Worm (Caenorhabditis elegans) whole organism, L4 larva: ENCODE data around the gene cdh-9.

Experiments used
- D1046.2 ChIP-seq: fragments of 200-800 bp; sonication (Bioruptor generic); IDR thresholded peaks from 2 replicates; pipeline ENCODE4 v1.3.6; 2022; ENCODE audit warnings: missing genetic modification characterization, missing compliant biosample characterization
- F37D6.2 ChIP-seq: sonication (generic microtip); optimal IDR thresholded peaks from 2 replicates; lab custom pipeline; 2016; ENCODE audit warnings: mild to moderate bottlenecking, missing genetic modification characterization, missing compliant biosample characterization
- F49E8.2 ChIP-seq: sonication (generic microtip); optimal IDR thresholded peaks from 2 replicates; lab custom pipeline; 2016; ENCODE audit warnings: missing compliant biosample characterization, mild to moderate bottlenecking, missing genetic modification characterization, borderline replicate concordance
- T26A8.4 ChIP-seq: fragments of 200-800 bp; sonication (Bioruptor generic); IDR thresholded peaks from 2 replicates; pipeline ENCODE4 v1.3.6; 2022; ENCODE audit warnings: missing genetic modification characterization, missing compliant biosample characterization
- Y105C5A.15 ChIP-seq: fragments of 200-800 bp; sonication (Bioruptor generic); IDR thresholded peaks from 2 replicates; pipeline ENCODE4 v1.3.6; 2022; ENCODE audit warnings: missing genetic modification characterization, missing compliant biosample characterization
- Y75B8A.6 ChIP-seq: fragments of 200-800 bp; sonication (Bioruptor generic); IDR thresholded peaks from 2 replicates; pipeline ENCODE4 v1.3.6; 2022; ENCODE audit warnings: missing genetic modification reagents, missing genetic modification characterization, missing compliant biosample characterization
- ZK546.5 ChIP-seq, 2 experiments: sonication (generic microtip); optimal IDR thresholded peaks; 2 replicates each; lab custom pipeline; 2017; ENCODE audit warnings: missing biosample characterization in 2 of 2, missing genetic modification characterization in 2 of 2
- aha-1 ChIP-seq: fragments of 150-350 bp; peaks from one replicate; lab custom pipeline; 2014; ENCODE audit warnings: missing biosample characterization, missing genetic modification characterization
- arid-1 ChIP-seq: fragments of 200-800 bp; sonication (Bioruptor generic); conservative IDR thresholded peaks from 2 replicates; pipeline ENCODE4 v1.3.6; 2022; ENCODE audit warnings: missing genetic modification reagents, missing genetic modification characterization, missing compliant biosample characterization
- ceh-62 ChIP-seq: sonication (generic microtip); optimal IDR thresholded peaks from 2 replicates; lab custom pipeline; 2017; ENCODE audit warnings: missing biosample characterization, missing genetic modification characterization
- dmd-8 ChIP-seq: fragments of 200-800 bp; sonication (Bioruptor generic); IDR thresholded peaks from 2 replicates; pipeline ENCODE4 v1.3.6; 2022; ENCODE audit warnings: missing genetic modification characterization, missing compliant biosample characterization
- egl-27 ChIP-seq: sonication (generic microtip); optimal IDR thresholded peaks from 3 replicates; lab custom pipeline; 2017; ENCODE audit warnings: missing biosample characterization, missing genetic modification reagents, missing genetic modification characterization
- fkh-10 ChIP-seq: fragments of 150-350 bp; optimal IDR thresholded peaks from 2 replicates; lab custom pipeline; 2014; ENCODE audit warnings: missing biosample characterization, missing genetic modification reagents, missing genetic modification characterization
- fos-1 ChIP-seq: fragments of 150-350 bp; optimal IDR thresholded peaks from 2 replicates; lab custom pipeline; 2014; ENCODE audit warnings: missing biosample characterization, missing genetic modification characterization
- hlh-11 ChIP-seq: fragments of 200-800 bp; sonication (Bioruptor generic); optimal IDR thresholded peaks from 2 replicates; lab custom pipeline; 2018; ENCODE audit warnings: mild to moderate bottlenecking, missing genetic modification characterization, missing compliant biosample characterization
- hlh-30 ChIP-seq: sonication (generic microtip); optimal IDR thresholded peaks from 2 replicates; lab custom pipeline; 2017; ENCODE audit warnings: antibody characterized with exemption, mild to moderate bottlenecking, missing genetic modification characterization, missing compliant biosample characterization; ENCODE audit not compliant: insufficient read depth
- jun-1 ChIP-seq: fragments of 150-350 bp; optimal IDR thresholded peaks from 2 replicates; lab custom pipeline; 2014; ENCODE audit warnings: missing biosample characterization, missing genetic modification reagents, missing genetic modification characterization
- mdl-1 ChIP-seq, 2 experiments: fragments of 150-350 bp in 1 of 2; sonication (generic microtip) in 1 of 2; optimal IDR thresholded peaks; 2 replicates each; lab custom pipeline; 2014 to 2017; ENCODE audit warnings: missing biosample characterization in 2 of 2, missing genetic modification characterization in 2 of 2
- mes-2 ChIP-seq: sonication (generic microtip); optimal IDR thresholded peaks from 2 replicates; lab custom pipeline; 2016; ENCODE audit warnings: missing genotype, mild to moderate bottlenecking, missing genetic modification characterization, missing compliant biosample characterization; ENCODE audit not compliant: poor library complexity, severe bottlenecking
- mxl-2 ChIP-seq: fragments of 200-800 bp; sonication (Bioruptor generic); conservative IDR thresholded peaks from 2 replicates; pipeline ENCODE4 v1.3.6; 2022; ENCODE audit warnings: missing genetic modification reagents, missing genetic modification characterization, missing compliant biosample characterization
- mxl-3 ChIP-seq: fragments of 200-800 bp; sonication (Bioruptor generic); optimal IDR thresholded peaks from 2 replicates; lab custom pipeline; 2018; ENCODE audit warnings: mild to moderate bottlenecking, missing genetic modification characterization, missing compliant biosample characterization
- nhr-102 ChIP-seq: sonication (generic microtip); optimal IDR thresholded peaks from 2 replicates; lab custom pipeline; 2016; ENCODE audit warnings: mild to moderate bottlenecking, missing genetic modification characterization, moderate library complexity, missing compliant biosample characterization
- nhr-11 ChIP-seq: fragments of 150-350 bp; optimal IDR thresholded peaks from 2 replicates; lab custom pipeline; 2014; ENCODE audit warnings: missing biosample characterization, missing genetic modification characterization
- nhr-28 ChIP-seq: fragments of 150-350 bp; optimal IDR thresholded peaks from 2 replicates; lab custom pipeline; 2014; ENCODE audit warnings: missing biosample characterization, missing genetic modification characterization
- set-16 ChIP-seq: fragments of 200-800 bp; sonication (Bioruptor generic); IDR thresholded peaks from 2 replicates; pipeline ENCODE4 v1.3.6; 2022; ENCODE audit warnings: missing genetic modification reagents, missing genetic modification characterization, missing compliant biosample characterization
- skn-1 ChIP-seq: fragments of 150-350 bp; optimal IDR thresholded peaks from 2 replicates; lab custom pipeline; 2014; ENCODE audit warnings: missing biosample characterization, missing genetic modification characterization
- snpc-1.2 ChIP-seq: fragments of 200-800 bp; sonication (Bioruptor generic); IDR thresholded peaks from 2 replicates; pipeline ENCODE4 v1.3.6; 2022; ENCODE audit warnings: missing genetic modification reagents, missing genetic modification characterization, missing compliant biosample characterization
- snpc-4 ChIP-seq: fragments of 150-350 bp; optimal IDR thresholded peaks from 2 replicates; lab custom pipeline; 2014; ENCODE audit warnings: missing biosample characterization, missing genetic modification characterization
- spr-3 ChIP-seq: fragments of 200-800 bp; sonication (Bioruptor generic); optimal IDR thresholded peaks from 2 replicates; lab custom pipeline; 2018; ENCODE audit warnings: mild to moderate bottlenecking, missing genetic modification characterization, missing compliant biosample characterization
- tag-97 ChIP-seq: fragments of 200-800 bp; sonication (Bioruptor generic); IDR thresholded peaks from 2 replicates; pipeline ENCODE4 v1.3.6; 2022; ENCODE audit warnings: missing genetic modification characterization, missing compliant biosample characterization
- tra-1 ChIP-seq: fragments of 200-800 bp; sonication (Bioruptor generic); IDR thresholded peaks from 2 replicates; pipeline ENCODE4 v1.3.6; 2022; ENCODE audit warnings: missing genetic modification reagents, missing genetic modification characterization, missing compliant biosample characterization
- vab-7 ChIP-seq: fragments of 200-800 bp; sonication (Bioruptor generic); IDR thresholded peaks from 2 replicates; pipeline ENCODE4 v1.3.6; 2022; ENCODE audit warnings: missing genetic modification reagents, missing genetic modification characterization, missing compliant biosample characterization
- zag-1 ChIP-seq: fragments of 150-350 bp; optimal IDR thresholded peaks from 2 replicates; lab custom pipeline; 2014; ENCODE audit warnings: missing biosample characterization, missing genetic modification characterization
- zip-11 ChIP-seq: fragments of 200-800 bp; sonication (Bioruptor generic); IDR thresholded peaks from 2 replicates; pipeline ENCODE4 v1.3.6; 2022; ENCODE audit warnings: missing genetic modification characterization, missing compliant biosample characterization

Gene cdh-9

ce11 chrX:16559387-16559786 lies 35.6 kb upstream of the cdh-9 start:
- TF ChIP-seq Y105C5A.15 (GFP tag; lab: Robert Waterston, UW) (no peak), mxl-3 (GFP tag; lab: Kevin White, UChicago) (peak; percentile 13), Y75B8A.6 (GFP tag; lab: Robert Waterston, UW) (no peak), nhr-28 (tag; lab: Kevin White, UChicago) (peak; percentile 41), zag-1 (tag; lab: Kevin White, UChicago) (no peak), mdl-1 (tag; optimal IDR thresholded peaks at IDR 0.05; lab: Kevin White, UChicago) (peak in 1 of 2 experiments; percentile 52), zip-11 (GFP tag; lab: Robert Waterston, UW) (no peak), jun-1 (no peak), set-16 (GFP tag; lab: Robert Waterston, UW) (no peak), aha-1 (peak; percentile 69), ceh-62 (tag; lab: Kevin White, UChicago) (no peak), hlh-11 (tag; lab: Kevin White, UChicago) (peak; percentile 5)
- TF ChIP-seq, all 104 proteins: peak for 5

ce11 chrX:16560895-16561294 lies 34.1 kb upstream of the cdh-9 start:
- TF ChIP-seq hlh-30 (peak; percentile 25), nhr-28 (tag; lab: Kevin White, UChicago) (peak; percentile 30), mdl-1 (tag; optimal IDR thresholded peaks at IDR 0.05; lab: Kevin White, UChicago) (peak in 1 of 2 experiments; percentile 38), hlh-11 (tag; lab: Kevin White, UChicago) (peak; percentile 34), tra-1 (GFP tag; lab: Robert Waterston, UW) (no peak), mxl-3 (GFP tag; lab: Kevin White, UChicago) (peak; percentile 15), D1046.2 (GFP tag; lab: Robert Waterston, UW) (no peak), T26A8.4 (GFP tag; lab: Robert Waterston, UW) (no peak)
- TF ChIP-seq, all 104 proteins: peak for 5

- TF ChIP-seq snpc-1.2 (GFP tag; lab: Robert Waterston, UW) (0 out of 2 replicates have a peak, but pooled peaks have one; percentile 22), jun-1 (no peak), snpc-4 (tag; lab: Kevin White, UChicago) (peak; percentile 68), fkh-10 (GFP tag; lab: Kevin White, UChicago) (peak; percentile 28), skn-1 (tag; lab: Kevin White, UChicago) (no peak), nhr-11 (tag; lab: Kevin White, UChicago) (no peak), F37D6.2 (tag; lab: Kevin White, UChicago) (no peak), egl-27 (tag; lab: Kevin White, UChicago) (no peak), fos-1 (no peak), nhr-102 (tag; lab: Kevin White, UChicago) (no peak), vab-7 (GFP tag; lab: Robert Waterston, UW) (no peak)
Observed at ce11 chrX:16564515-16565285, 30.3 kb upstream of the cdh-9 start.

- no peak for TF ChIP-seq mxl-2
- TF ChIP-seq ZK546.5 (tag; optimal IDR thresholded peaks at IDR 0.05; lab: Kevin White, UChicago) = no peak
- TF ChIP-seq snpc-1.2 (GFP tag; lab: Robert Waterston, UW) = peak; percentile 40; the same call in 1 of the 2 replicates
- TF ChIP-seq dmd-8 (GFP tag; lab: Robert Waterston, UW) = no peak
- peak; percentile 43 for TF ChIP-seq snpc-4 (tag; lab: Kevin White, UChicago)
- no peak for TF ChIP-seq vab-7 (GFP tag; lab: Robert Waterston, UW)
- no peak for TF ChIP-seq F49E8.2
- no peak for TF ChIP-seq arid-1 (GFP tag; lab: Robert Waterston, UW)
- no peak for TF ChIP-seq tag-97
Observed at ce11 chrX:16565781-16566180, 29.2 kb upstream of the cdh-9 start.

- TF ChIP-seq snpc-4 (tag; lab: Kevin White, UChicago) (peak; percentile 73), mes-2 (tag; lab: Kevin White, UChicago) (no peak), spr-3 (no peak)
Observed at ce11 chrX:16566358-16566757, 28.7 kb upstream of the cdh-9 start.
